Fruit fly (Drosophila melanogaster) whole organism, embryonic: ENCODE results near the gene gNacalpha.

Source experiments
- CG10267 ChIP-seq: fragments of 200-800 bp; sonication (Bioruptor generic); optimal IDR thresholded peaks from 2 replicates; lab custom pipeline; 2018; ENCODE audit warnings: missing biosample characterization, mild to moderate bottlenecking, missing genetic modification characterization, moderate library complexity
- CG10366 ChIP-seq: fragments of 200-800 bp; sonication (Bioruptor generic); IDR thresholded peaks from 2 replicates; pipeline ENCODE4 v1.3.6; 2022; ENCODE audit warnings: missing biosample characterization, missing genetic modification characterization
- CG10431 ChIP-seq: fragments of 200-800 bp; sonication (Bioruptor generic); optimal IDR thresholded peaks from 3 replicates; lab custom pipeline; 2018; ENCODE audit warnings: missing biosample characterization, mild to moderate bottlenecking, missing genetic modification characterization
- CG10543 ChIP-seq: fragments of 200-800 bp; sonication (Bioruptor generic); optimal IDR thresholded peaks from 3 replicates; lab custom pipeline; 2017; ENCODE audit warnings: missing biosample characterization, mild to moderate bottlenecking, missing genetic modification characterization, moderate library complexity
- CG13287 ChIP-seq: fragments of 200-800 bp; sonication (Bioruptor generic); IDR thresholded peaks from 2 replicates; pipeline ENCODE4 v1.3.6; 2022; ENCODE audit warnings: missing biosample characterization, missing genetic modification characterization; ENCODE audit not compliant: partially characterized antibody
- CG13894 ChIP-seq: fragments of 200-800 bp; sonication (Bioruptor generic); optimal IDR thresholded peaks from 3 replicates; lab custom pipeline; 2018; ENCODE audit warnings: missing biosample characterization, mild to moderate bottlenecking, missing genetic modification characterization, moderate library complexity
- CG17359 ChIP-seq: fragments of 200-800 bp; sonication (Bioruptor generic); optimal IDR thresholded peaks from 3 replicates; lab custom pipeline; 2018; ENCODE audit warnings: missing biosample characterization, mild to moderate bottlenecking, missing genetic modification characterization, moderate library complexity
- CG17361 ChIP-seq: fragments of 200-800 bp; sonication (Bioruptor generic); IDR thresholded peaks from 3 replicates; pipeline ENCODE4 v1.3.6; 2022; ENCODE audit warnings: missing biosample characterization, missing genetic modification characterization
- CG18262 ChIP-seq: fragments of 200-800 bp; optimal IDR thresholded peaks from 3 replicates; lab custom pipeline; 2019; ENCODE audit warnings: missing biosample characterization, mild to moderate bottlenecking, missing genetic modification characterization, moderate library complexity
- CG3281 ChIP-seq: fragments of 200-800 bp; sonication (Bioruptor generic); optimal IDR thresholded peaks from 3 replicates; lab custom pipeline; 2017; ENCODE audit warnings: missing biosample characterization, mild to moderate bottlenecking, missing genetic modification characterization
- CG4328 ChIP-seq: fragments of 200-800 bp; sonication (Bioruptor generic); optimal IDR thresholded peaks from 3 replicates; lab custom pipeline; 2017; ENCODE audit warnings: missing biosample characterization, missing genetic modification reagents, missing genetic modification characterization
- CG4424 ChIP-seq: fragments of 200-800 bp; sonication (Bioruptor generic); optimal IDR thresholded peaks from 3 replicates; lab custom pipeline; 2016; ENCODE audit warnings: missing biosample characterization, missing genetic modification characterization
- CG4707 ChIP-seq: fragments of 200-800 bp; sonication (Bioruptor generic); optimal IDR thresholded peaks from 2 replicates; lab custom pipeline; 2018; ENCODE audit warnings: missing biosample characterization, mild to moderate bottlenecking, missing genetic modification characterization, moderate library complexity
- CG7556 ChIP-seq: fragments of 200-800 bp; sonication (Bioruptor generic); optimal IDR thresholded peaks from 2 replicates; lab custom pipeline; 2017; ENCODE audit warnings: missing biosample characterization, mild to moderate bottlenecking, missing genetic modification characterization
- CG8388 ChIP-seq: fragments of 200-800 bp; sonication (Bioruptor generic); optimal IDR thresholded peaks from 2 replicates; lab custom pipeline; 2019; ENCODE audit warnings: missing biosample characterization, mild to moderate bottlenecking, missing genetic modification characterization, moderate library complexity
- CG9437 ChIP-seq: fragments of 200-800 bp; sonication (Bioruptor generic); optimal IDR thresholded peaks from 2 replicates; lab custom pipeline; 2018; ENCODE audit warnings: missing biosample characterization, mild to moderate bottlenecking, missing genetic modification characterization
- Kr ChIP-seq: fragments of 200-800 bp; sonication (Bioruptor generic); optimal IDR thresholded peaks from 2 replicates; lab custom pipeline; 2017; ENCODE audit warnings: missing biosample characterization, mild to moderate bottlenecking, missing genetic modification characterization
- Nf-YB ChIP-seq: fragments of 200-800 bp; sonication (Bioruptor generic); optimal IDR thresholded peaks from 3 replicates; lab custom pipeline; 2019; ENCODE audit warnings: missing biosample characterization, mild to moderate bottlenecking, missing genetic modification characterization, moderate library complexity
- Opbp ChIP-seq: fragments of 200-800 bp; sonication (Bioruptor generic); IDR thresholded peaks from 3 replicates; pipeline ENCODE4 v1.3.6; 2022; ENCODE audit warnings: missing biosample characterization, missing genetic modification characterization; ENCODE audit not compliant: partially characterized antibody
- PHDP ChIP-seq: fragments of 200-800 bp; sonication (Bioruptor generic); optimal IDR thresholded peaks from 3 replicates; lab custom pipeline; 2018; ENCODE audit warnings: missing biosample characterization, mild to moderate bottlenecking, missing genetic modification characterization, moderate library complexity
- Ptx1 ChIP-seq: fragments of 200-800 bp; sonication (Bioruptor generic); IDR thresholded peaks from 2 replicates; pipeline ENCODE4 v1.3.6; 2022; ENCODE audit warnings: missing biosample characterization, missing genetic modification characterization
- bsh ChIP-seq, 2 experiments: fragments of 200-800 bp; sonication (Bioruptor generic); optimal IDR thresholded peaks; 2 replicates each; lab custom pipeline; 2017 to 2018; ENCODE audit warnings: mild to moderate bottlenecking in 2 of 2, missing biosample characterization in 2 of 2, missing genetic modification characterization in 2 of 2, moderate library complexity in 1 of 2
- dimm ChIP-seq: fragments of 200-800 bp; sonication (Bioruptor generic); IDR thresholded peaks from 2 replicates; pipeline ENCODE4 v1.3.6; 2022; ENCODE audit warnings: missing biosample characterization, missing genetic modification characterization
- dpn ChIP-seq, 2 experiments: fragments of 200-800 bp; sonication (Bioruptor generic); optimal IDR thresholded peaks; 3 replicates each; lab custom pipeline; 2016; ENCODE audit warnings: missing biosample characterization in 2 of 2, missing genetic modification characterization in 2 of 2
- ftz-f1 ChIP-seq: fragments of 200-800 bp; sonication (Bioruptor generic); optimal IDR thresholded peaks from 2 replicates; lab custom pipeline; 2016; ENCODE audit warnings: missing biosample characterization, missing genetic modification characterization
- gfzf ChIP-seq: fragments of 200-800 bp; sonication (Bioruptor generic); optimal IDR thresholded peaks from 2 replicates; lab custom pipeline; 2016; ENCODE audit warnings: missing biosample characterization, mild to moderate bottlenecking, missing genetic modification characterization, moderate library complexity
- gsb-n ChIP-seq: fragments of 200-800 bp; sonication (Bioruptor generic); optimal IDR thresholded peaks from 3 replicates; lab custom pipeline; 2018; ENCODE audit warnings: missing biosample characterization, mild to moderate bottlenecking, missing genetic modification characterization
- hb ChIP-seq: fragments of 200-800 bp; sonication (Bioruptor generic); IDR thresholded peaks from 3 replicates; pipeline ENCODE4 v1.3.6; 2022; ENCODE audit warnings: missing biosample characterization, missing genetic modification characterization; ENCODE audit not compliant: partially characterized antibody
- lab ChIP-seq: fragments of 200-800 bp; sonication (Bioruptor generic); optimal IDR thresholded peaks from 3 replicates; lab custom pipeline; 2017; ENCODE audit warnings: missing biosample characterization, missing genetic modification characterization, mild to moderate bottlenecking, moderate library complexity, missing genetic modification reagents
- lola ChIP-seq, 3 experiments: fragments of >200 bp in 2 of 3; fragments of 200-800 bp in 1 of 3; sonication (Bioruptor generic) in 1 of 3; optimal IDR thresholded peaks; 2 replicates each; lab custom pipeline; 2017 to 2019; ENCODE audit warnings: missing biosample characterization in 3 of 3, missing genetic modification characterization in 3 of 3, mild to moderate bottlenecking in 1 of 3, moderate library complexity in 1 of 3
- pan ChIP-seq, 4 experiments: fragments of >200 bp in 3 of 4; fragments of 200-800 bp in 1 of 4; sonication (Bioruptor generic) in 1 of 4; optimal IDR thresholded peaks in 3 of 4; IDR thresholded peaks in 1 of 4; 2 replicates each; pipeline versions ENCODE4 v1.3.6 to Lab custom; 2017 to 2022; ENCODE audit warnings: missing biosample characterization in 2 of 4, missing genetic modification characterization in 2 of 4, mixed read lengths in 1 of 4
- seq ChIP-seq: fragments of 200-800 bp; sonication (Bioruptor generic); IDR thresholded peaks from 2 replicates; pipeline ENCODE4 v1.3.6; 2022; ENCODE audit warnings: missing biosample characterization, missing genetic modification characterization
- stwl ChIP-seq: fragments of 200-800 bp; sonication (Bioruptor generic); optimal IDR thresholded peaks from 3 replicates; lab custom pipeline; 2018; ENCODE audit warnings: missing biosample characterization, mild to moderate bottlenecking, missing genetic modification characterization, moderate library complexity
- ttk ChIP-seq: fragments of 200-800 bp; sonication (Bioruptor generic); IDR thresholded peaks from 2 replicates; pipeline ENCODE4 v2.1.2; 2022; ENCODE audit warnings: missing biosample characterization, missing genetic modification characterization
- vfl ChIP-seq: fragments of 200-800 bp; sonication (Bioruptor generic); optimal IDR thresholded peaks from 2 replicates; lab custom pipeline; 2016; ENCODE audit warnings: missing biosample characterization, missing genetic modification characterization
- zen2 ChIP-seq: fragments of 200-800 bp; sonication (Bioruptor generic); IDR thresholded peaks from 3 replicates; pipeline ENCODE4 v1.3.6; 2022; ENCODE audit warnings: missing biosample characterization, missing genetic modification characterization; ENCODE audit not compliant: partially characterized antibody
- zfh1 ChIP-seq: fragments of 200-800 bp; sonication (Bioruptor generic); IDR thresholded peaks from 3 replicates; pipeline ENCODE4 v1.3.6; 2022; ENCODE audit warnings: missing biosample characterization, missing genetic modification characterization

The gNacalpha gene

dm6 chr2L:1007840-1008241, 29.2 kb upstream of the gNacalpha start (continued):
- TF ChIP-seq zen2 (no peak), Kr (GFP tag; lab: Kevin White, UChicago) (peak; percentile 78), dpn (GFP tag; optimal IDR thresholded peaks at IDR 0.05; lab: Kevin White, UChicago) (no peak), CG13287 (peak; percentile 18; the same call in 1 of the 2 replicates), PHDP (tag; lab: Kevin White, UChicago) (peak; percentile 6), CG9437 (GFP tag; lab: Kevin White, UChicago) (no peak), CG10543 (GFP tag; lab: Kevin White, UChicago) (peak; percentile 92), ttk (GFP tag; lab: Robert Waterston, UW) (0 out of 2 replicates have a peak, but pooled peaks have one; percentile 21), vfl (GFP tag; lab: Kevin White, UChicago) (no peak), CG8388 (GFP tag; lab: Kevin White, UChicago) (no peak), CG17361 (GFP tag; lab: Robert Waterston, UW) (no peak), gsb-n (peak; percentile 97), lab (GFP tag; lab: Kevin White, UChicago) (peak; percentile 20), seq (GFP tag; lab: Robert Waterston, UW) (peak; percentile 17; the same call in 1 of the 2 replicates), Nf-YB (GFP tag; lab: Kevin White, UChicago) (no peak), CG13894 (peak; percentile 85), ftz-f1 (GFP tag; lab: Kevin White, UChicago) (peak; percentile 4)
- TF ChIP-seq, all 482 proteins: peak for 47

- TF ChIP-seq CG10366 (GFP tag; lab: Robert Waterston, UW) (no peak), CG3281 (GFP tag; lab: Kevin White, UChicago) (no peak), CG18262 (tag; lab: Kevin White, UChicago) (no peak), Opbp (GFP tag; lab: Robert Waterston, UW) (no peak), CG17359 (tag; lab: Kevin White, UChicago) (no peak), pan (optimal IDR thresholded peaks at IDR 0.05; lab: Kevin White, UChicago) (no peak), pan (GFP tag; optimal IDR thresholded peaks at IDR 0.05 in 1 of 2, IDR thresholded peaks at IDR 0.05 in 1 of 2) (no peak), Ptx1 (GFP tag; lab: Robert Waterston, UW) (no peak), CG10267 (tag; lab: Kevin White, UChicago) (no peak), zfh1 (no peak), dimm (GFP tag; lab: Robert Waterston, UW) (no peak), CG4707 (GFP tag; lab: Kevin White, UChicago) (no peak), bsh (GFP tag; optimal IDR thresholded peaks at IDR 0.05; lab: Kevin White, UChicago) (no peak), gfzf (GFP tag; lab: Kevin White, UChicago) (no peak), CG7556 (GFP tag; lab: Kevin White, UChicago) (no peak)
Observed at dm6 chr2L:1008923-1009322, 28.1 kb upstream of the gNacalpha start.

- no peak for TF ChIP-seq CG4328
- no peak for TF ChIP-seq stwl (tag; lab: Kevin White, UChicago)
- no peak for TF ChIP-seq CG4424 (GFP tag; lab: Kevin White, UChicago)
- TF ChIP-seq hb (GFP tag; lab: Robert Waterston, UW): no peak
- no peak for TF ChIP-seq CG10431 (GFP tag; lab: Kevin White, UChicago)
- no peak for TF ChIP-seq lola (GFP tag; optimal IDR thresholded peaks at IDR 0.05; lab: Kevin White, UChicago)
Observed at dm6 chr2L:1026797-1027196, 10.2 kb upstream of the gNacalpha start, which contains the start of gene CG4375. Gene CG4375, minus strand, starts transcription at chr2L:1026897.
